Fruit fly (Drosophila melanogaster): Measurements from ENCODE around the gene CG8813.

Gene CG8813

dm6 chr2L:2872309-2872932, 3.0 kb downstream of the CG8813 start (continued):
- TF ChIP-seq sc (optimal IDR thresholded peaks at IDR 0.05): no peak
- TF ChIP-seq sc (GFP tag; optimal IDR thresholded peaks at IDR 0.05): no peak
- peak; percentile 67 for TF ChIP-seq fd3F (GFP tag; optimal IDR thresholded peaks at IDR 0.05)
- TF ChIP-seq az2 (GFP tag; optimal IDR thresholded peaks at IDR 0.05): no peak
- TF ChIP-seq Dbx (GFP tag; IDR thresholded peaks at IDR 0.05): peak; percentile 26; the same call in 1 of the 3 replicates
- TF ChIP-seq YL-1 (GFP tag; optimal IDR thresholded peaks at IDR 0.05): peak; percentile 22
- peak; percentile 15 for TF ChIP-seq CG12104 (GFP tag; optimal IDR thresholded peaks at IDR 0.05)
- no peak for TF ChIP-seq bsh (GFP tag; optimal IDR thresholded peaks at IDR 0.05)
- peak; percentile 16 for TF ChIP-seq Ssrp (tag; optimal IDR thresholded peaks at IDR 0.05)
- TF ChIP-seq CG13894 (tag; optimal IDR thresholded peaks at IDR 0.05): peak; percentile 21
- TF ChIP-seq grau (tag; optimal IDR thresholded peaks at IDR 0.05): peak; percentile 52
- no peak for TF ChIP-seq zf30C (GFP tag; optimal IDR thresholded peaks at IDR 0.05)
- no peak for TF ChIP-seq Hmx (GFP tag; optimal IDR thresholded peaks at IDR 0.05)
- TF ChIP-seq prd (optimal IDR thresholded peaks at IDR 0.05): no peak
- peak; percentile 31; the same call in 1 of the 3 replicates for TF ChIP-seq prd (GFP tag; IDR thresholded peaks at IDR 0.05)
- TF ChIP-seq Chrac-16 (GFP tag; optimal IDR thresholded peaks at IDR 0.05): no peak
- no peak for TF ChIP-seq pho (GFP tag; optimal IDR thresholded peaks at IDR 0.05)
- TF ChIP-seq CG10147 (GFP tag; optimal IDR thresholded peaks at IDR 0.05): peak; percentile 31
- no peak for TF ChIP-seq CG31365 (tag; optimal IDR thresholded peaks at IDR 0.05)
- peak; percentile 34 for TF ChIP-seq CG9437 (GFP tag; optimal IDR thresholded peaks at IDR 0.05)
- TF ChIP-seq CG8765 (GFP tag; IDR thresholded peaks at IDR 0.05): no peak
- TF ChIP-seq Hr51 (GFP tag; optimal IDR thresholded peaks at IDR 0.05): peak in 1 of 2 experiments; percentile 84
- no peak for TF ChIP-seq chn (GFP tag; optimal IDR thresholded peaks at IDR 0.05)
- TF ChIP-seq CG15696 (tag; optimal IDR thresholded peaks at IDR 0.05): no peak
- TF ChIP-seq Xbp1 (GFP tag; optimal IDR thresholded peaks at IDR 0.05): peak; percentile 18
- no peak for TF ChIP-seq sens-2 (GFP tag; IDR thresholded peaks at IDR 0.05)
- no peak for TF ChIP-seq ato (GFP tag; IDR thresholded peaks at IDR 0.05; ENCODE audit: partially characterized antibody)
- no peak for TF ChIP-seq ssp (GFP tag; IDR thresholded peaks at IDR 0.05)
- TF ChIP-seq al (GFP tag; IDR thresholded peaks at IDR 0.05): no peak
- TF ChIP-seq CG17829 (tag; optimal IDR thresholded peaks at IDR 0.05): peak; percentile 38
- TF ChIP-seq CG1832 (GFP tag; optimal IDR thresholded peaks at IDR 0.05): no peak
- peak; percentile 45; the same call in 1 of the 2 replicates for TF ChIP-seq CG4730 (GFP tag; IDR thresholded peaks at IDR 0.05)
- TF ChIP-seq CG4404 (GFP tag; IDR thresholded peaks at IDR 0.05): no peak
- no peak for TF ChIP-seq gce (GFP tag; IDR thresholded peaks at IDR 0.05)
- TF ChIP-seq Dfd (GFP tag; optimal IDR thresholded peaks at IDR 0.05): no peak
- TF ChIP-seq CG18619 (GFP tag; optimal IDR thresholded peaks at IDR 0.05): peak; percentile 49
- peak; percentile 57 for TF ChIP-seq caup (GFP tag; optimal IDR thresholded peaks at IDR 0.05; ENCODE audit: severe bottlenecking)
- no peak for TF ChIP-seq vfl (GFP tag; optimal IDR thresholded peaks at IDR 0.05)
- no peak for TF ChIP-seq hth (optimal IDR thresholded peaks at IDR 0.05)
- no peak for TF ChIP-seq schlank (tag; optimal IDR thresholded peaks at IDR 0.05)
- peak; percentile 55 for TF ChIP-seq D19A (tag; optimal IDR thresholded peaks at IDR 0.05)
- no peak for TF ChIP-seq emc (GFP tag; optimal IDR thresholded peaks at IDR 0.05)
- TF ChIP-seq CG2678 (tag; optimal IDR thresholded peaks at IDR 0.05): peak; percentile 69
- no peak for TF ChIP-seq CG6791 (GFP tag; IDR thresholded peaks at IDR 0.05; ENCODE audit: partially characterized antibody)
- TF ChIP-seq Poxn (GFP tag; IDR thresholded peaks at IDR 0.05): no peak
- no peak for TF ChIP-seq ham (GFP tag; IDR thresholded peaks at IDR 0.05)
- peak; percentile 71 for TF ChIP-seq cwo (GFP tag; optimal IDR thresholded peaks at IDR 0.05)
- 0 out of 3 replicates have a peak, but pooled peaks have one; percentile 4 for TF ChIP-seq CG6175 (GFP tag; IDR thresholded peaks at IDR 0.05)
- no peak for TF ChIP-seq pb (GFP tag; optimal IDR thresholded peaks at IDR 0.05)
- no peak for TF ChIP-seq GATAe (GFP tag; conservative IDR thresholded peaks at IDR 0.05)
- no peak for TF ChIP-seq CG10431 (GFP tag; optimal IDR thresholded peaks at IDR 0.05)
